Fruit fly (Drosophila melanogaster) S2 (cell line): ENCODE data around the gene Baldspot.

Source experiments
- CG8478 ChIP-seq: fragments of >200 bp; optimal IDR thresholded peaks from 2 replicates; lab custom pipeline; 2018
- CTCF ChIP-seq, 2 experiments: fragments of >200 bp; optimal IDR thresholded peaks; 2 replicates each; lab custom pipeline; 2018

dm6 chr3L:16645323-16645982, 16.0 kb downstream of the Baldspot start:
- no peak for TF ChIP-seq CG8478
- TF ChIP-seq CTCF (optimal IDR thresholded peaks at IDR 0.05; lab: Kevin White, UChicago), result no peak
